Worm (Caenorhabditis elegans) whole organism, L4 larva: ENCODE results near the gene lec-6.

Experiments used
- F26F4.8 ChIP-seq: fragments of 200-800 bp; sonication (Bioruptor generic); conservative IDR thresholded peaks from 2 replicates; pipeline ENCODE4 v1.3.6; 2022; ENCODE audit warnings: missing genetic modification characterization, missing compliant biosample characterization
- F49E8.2 ChIP-seq: sonication (generic microtip); optimal IDR thresholded peaks from 2 replicates; lab custom pipeline; 2016; ENCODE audit warnings: missing compliant biosample characterization, mild to moderate bottlenecking, missing genetic modification characterization, borderline replicate concordance
- T20F7.1 ChIP-seq: fragments of 200-800 bp; sonication (Bioruptor generic); optimal IDR thresholded peaks from 2 replicates; lab custom pipeline; 2018; ENCODE audit warnings: mild to moderate bottlenecking, missing genetic modification characterization, missing compliant biosample characterization
- Y105C5A.15 ChIP-seq: fragments of 200-800 bp; sonication (Bioruptor generic); IDR thresholded peaks from 2 replicates; pipeline ENCODE4 v1.3.6; 2022; ENCODE audit warnings: missing genetic modification characterization, missing compliant biosample characterization
- Y75B8A.6 ChIP-seq: fragments of 200-800 bp; sonication (Bioruptor generic); IDR thresholded peaks from 2 replicates; pipeline ENCODE4 v1.3.6; 2022; ENCODE audit warnings: missing genetic modification reagents, missing genetic modification characterization, missing compliant biosample characterization
- ama-1 ChIP-seq: fragments of 150-350 bp; optimal IDR thresholded peaks from 2 replicates; lab custom pipeline; 2014; ENCODE audit warnings: inconsistent platforms, mixed read lengths
- daf-16 ChIP-seq, 3 experiments: sonication (generic microtip); optimal IDR thresholded peaks; 2 replicates each; lab custom pipeline; 2016 to 2017; ENCODE audit warnings: missing genetic modification characterization in 3 of 3, missing genetic modification reagents in 3 of 3, mild to moderate bottlenecking in 2 of 3, missing compliant biosample characterization in 2 of 3, missing biosample characterization in 1 of 3, moderate library complexity in 1 of 3
- daf-8 ChIP-seq: fragments of 200-800 bp; sonication (Bioruptor generic); IDR thresholded peaks from 2 replicates; pipeline ENCODE4 v1.3.6; 2022; ENCODE audit warnings: missing genetic modification characterization, missing compliant biosample characterization
- dmd-6 ChIP-seq: fragments of 200-800 bp; sonication (Bioruptor generic); IDR thresholded peaks from 2 replicates; pipeline ENCODE4 v1.3.6; 2022; ENCODE audit warnings: missing genetic modification reagents, missing genetic modification characterization, missing compliant biosample characterization
- dmd-9 ChIP-seq: fragments of 200-800 bp; sonication (Bioruptor generic); IDR thresholded peaks from 2 replicates; pipeline ENCODE4 v1.3.6; 2022; ENCODE audit warnings: missing genetic modification reagents, missing genetic modification characterization, missing compliant biosample characterization
- dve-1 ChIP-seq: sonication (generic microtip); optimal IDR thresholded peaks from 2 replicates; lab custom pipeline; 2017; ENCODE audit warnings: antibody characterized with exemption, mild to moderate bottlenecking, missing genetic modification characterization, missing compliant biosample characterization; ENCODE audit not compliant: insufficient read depth
- fos-1 ChIP-seq: fragments of 150-350 bp; optimal IDR thresholded peaks from 2 replicates; lab custom pipeline; 2014; ENCODE audit warnings: missing biosample characterization, missing genetic modification characterization
- hlh-11 ChIP-seq: fragments of 200-800 bp; sonication (Bioruptor generic); optimal IDR thresholded peaks from 2 replicates; lab custom pipeline; 2018; ENCODE audit warnings: mild to moderate bottlenecking, missing genetic modification characterization, missing compliant biosample characterization
- hlh-30 ChIP-seq: sonication (generic microtip); optimal IDR thresholded peaks from 2 replicates; lab custom pipeline; 2017; ENCODE audit warnings: antibody characterized with exemption, mild to moderate bottlenecking, missing genetic modification characterization, missing compliant biosample characterization; ENCODE audit not compliant: insufficient read depth
- jun-1 ChIP-seq: fragments of 150-350 bp; optimal IDR thresholded peaks from 2 replicates; lab custom pipeline; 2014; ENCODE audit warnings: missing biosample characterization, missing genetic modification reagents, missing genetic modification characterization
- lin-1 ChIP-seq: fragments of 200-800 bp; sonication (Bioruptor generic); IDR thresholded peaks from 2 replicates; pipeline ENCODE4 v1.3.6; 2022; ENCODE audit warnings: missing genetic modification reagents, missing genetic modification characterization, missing compliant biosample characterization
- lin-13 ChIP-seq: fragments of 150-350 bp; optimal IDR thresholded peaks from 2 replicates; lab custom pipeline; 2014; ENCODE audit warnings: missing biosample characterization, missing genetic modification reagents, missing genetic modification characterization
- lin-38 ChIP-seq: fragments of 200-800 bp; sonication (Bioruptor generic); IDR thresholded peaks from 2 replicates; pipeline ENCODE4 v1.3.6; 2022; ENCODE audit warnings: missing genetic modification reagents, missing genetic modification characterization, missing compliant biosample characterization
- lsy-2 ChIP-seq, 2 experiments: fragments of 150-350 bp in 1 of 2; sonication (generic microtip) in 1 of 2; optimal IDR thresholded peaks; 2 replicates each; lab custom pipeline; 2014 to 2017; ENCODE audit warnings: missing biosample characterization in 2 of 2, missing genetic modification characterization in 2 of 2
- mdl-1 ChIP-seq, 2 experiments: fragments of 150-350 bp in 1 of 2; sonication (generic microtip) in 1 of 2; optimal IDR thresholded peaks; 2 replicates each; lab custom pipeline; 2014 to 2017; ENCODE audit warnings: missing biosample characterization in 2 of 2, missing genetic modification characterization in 2 of 2
- mep-1 ChIP-seq: fragments of 150-350 bp; sonication (generic microtip); optimal IDR thresholded peaks from 3 replicates; lab custom pipeline; 2014; ENCODE audit warnings: missing biosample characterization, missing genetic modification characterization
- mes-2 ChIP-seq: sonication (generic microtip); optimal IDR thresholded peaks from 2 replicates; lab custom pipeline; 2016; ENCODE audit warnings: missing genotype, mild to moderate bottlenecking, missing genetic modification characterization, missing compliant biosample characterization; ENCODE audit not compliant: poor library complexity, severe bottlenecking
- mxl-3 ChIP-seq: fragments of 200-800 bp; sonication (Bioruptor generic); optimal IDR thresholded peaks from 2 replicates; lab custom pipeline; 2018; ENCODE audit warnings: mild to moderate bottlenecking, missing genetic modification characterization, missing compliant biosample characterization
- nhr-10 ChIP-seq: fragments of 150-350 bp; optimal IDR thresholded peaks from 2 replicates; lab custom pipeline; 2014; ENCODE audit warnings: missing biosample characterization, missing genetic modification characterization
- nhr-102 ChIP-seq: sonication (generic microtip); optimal IDR thresholded peaks from 2 replicates; lab custom pipeline; 2016; ENCODE audit warnings: mild to moderate bottlenecking, missing genetic modification characterization, moderate library complexity, missing compliant biosample characterization
- nhr-237 ChIP-seq: sonication (generic microtip); optimal IDR thresholded peaks from 2 replicates; lab custom pipeline; 2017; ENCODE audit warnings: missing biosample characterization, missing genetic modification characterization
- nhr-25 ChIP-seq: sonication (generic microtip); optimal IDR thresholded peaks from 2 replicates; lab custom pipeline; 2017; ENCODE audit warnings: missing genetic modification characterization, mild to moderate bottlenecking, missing compliant biosample characterization, antibody characterized with exemption, moderate library complexity, borderline replicate concordance; ENCODE audit not compliant: insufficient read depth
- nhr-28 ChIP-seq: fragments of 150-350 bp; optimal IDR thresholded peaks from 2 replicates; lab custom pipeline; 2014; ENCODE audit warnings: missing biosample characterization, missing genetic modification characterization
- nhr-48 ChIP-seq: sonication (generic microtip); optimal IDR thresholded peaks from 2 replicates; lab custom pipeline; 2016; ENCODE audit warnings: mild to moderate bottlenecking, missing genetic modification characterization, missing compliant biosample characterization
- nhr-77 ChIP-seq: fragments of 150-350 bp; optimal IDR thresholded peaks from 2 replicates; lab custom pipeline; 2014; ENCODE audit warnings: missing biosample characterization, missing genetic modification characterization
- pha-4 ChIP-seq, 2 experiments: fragments of 150-350 bp in 1 of 2; fragments of 200-800 bp in 1 of 2; sonication (Bioruptor generic) in 1 of 2; IDR thresholded peaks in 1 of 2; optimal IDR thresholded peaks in 1 of 2; 2 replicates each; pipeline versions ENCODE4 v1.3.6 to Lab custom; 2014 to 2022; ENCODE audit warnings: missing genetic modification characterization in 2 of 2, missing genetic modification reagents in 2 of 2, missing biosample characterization in 1 of 2, missing compliant biosample characterization in 1 of 2
- php-3 ChIP-seq: fragments of 200-800 bp; sonication (Bioruptor generic); IDR thresholded peaks from 2 replicates; pipeline ENCODE4 v1.3.6; 2022; ENCODE audit warnings: missing genetic modification reagents, missing genetic modification characterization, missing compliant biosample characterization
- pqm-1 ChIP-seq: sonication (generic microtip); optimal IDR thresholded peaks from 2 replicates; lab custom pipeline; 2017; ENCODE audit warnings: missing biosample characterization, missing genetic modification characterization
- saeg-2 ChIP-seq: fragments of 200-800 bp; sonication (Bioruptor generic); IDR thresholded peaks from 2 replicates; pipeline ENCODE4 v1.3.6; 2022; ENCODE audit warnings: missing genetic modification reagents, missing genetic modification characterization, missing compliant biosample characterization
- set-16 ChIP-seq: fragments of 200-800 bp; sonication (Bioruptor generic); IDR thresholded peaks from 2 replicates; pipeline ENCODE4 v1.3.6; 2022; ENCODE audit warnings: missing genetic modification reagents, missing genetic modification characterization, missing compliant biosample characterization
- skn-1 ChIP-seq: fragments of 150-350 bp; optimal IDR thresholded peaks from 2 replicates; lab custom pipeline; 2014; ENCODE audit warnings: missing biosample characterization, missing genetic modification characterization
- snpc-1.2 ChIP-seq: fragments of 200-800 bp; sonication (Bioruptor generic); IDR thresholded peaks from 2 replicates; pipeline ENCODE4 v1.3.6; 2022; ENCODE audit warnings: missing genetic modification reagents, missing genetic modification characterization, missing compliant biosample characterization
- spr-3 ChIP-seq: fragments of 200-800 bp; sonication (Bioruptor generic); optimal IDR thresholded peaks from 2 replicates; lab custom pipeline; 2018; ENCODE audit warnings: mild to moderate bottlenecking, missing genetic modification characterization, missing compliant biosample characterization
- tra-1 ChIP-seq: fragments of 200-800 bp; sonication (Bioruptor generic); IDR thresholded peaks from 2 replicates; pipeline ENCODE4 v1.3.6; 2022; ENCODE audit warnings: missing genetic modification reagents, missing genetic modification characterization, missing compliant biosample characterization
- unc-62 ChIP-seq, 3 experiments: fragments of 150-350 bp in 1 of 3; sonication (generic microtip); optimal IDR thresholded peaks in 2 of 3; peaks in 1 of 3; 1 replicate in 1 of 3; 2 replicates in 2 of 3; lab custom pipeline; 2014 to 2017; ENCODE audit warnings: missing biosample characterization in 3 of 3, missing genetic modification characterization in 3 of 3, missing genetic modification reagents in 3 of 3, missing genotype in 1 of 3
- ztf-11 ChIP-seq: fragments of 150-350 bp; optimal IDR thresholded peaks from 2 replicates; lab custom pipeline; 2014; ENCODE audit warnings: missing biosample characterization, missing genetic modification characterization

lec-6 gene

DNA sequence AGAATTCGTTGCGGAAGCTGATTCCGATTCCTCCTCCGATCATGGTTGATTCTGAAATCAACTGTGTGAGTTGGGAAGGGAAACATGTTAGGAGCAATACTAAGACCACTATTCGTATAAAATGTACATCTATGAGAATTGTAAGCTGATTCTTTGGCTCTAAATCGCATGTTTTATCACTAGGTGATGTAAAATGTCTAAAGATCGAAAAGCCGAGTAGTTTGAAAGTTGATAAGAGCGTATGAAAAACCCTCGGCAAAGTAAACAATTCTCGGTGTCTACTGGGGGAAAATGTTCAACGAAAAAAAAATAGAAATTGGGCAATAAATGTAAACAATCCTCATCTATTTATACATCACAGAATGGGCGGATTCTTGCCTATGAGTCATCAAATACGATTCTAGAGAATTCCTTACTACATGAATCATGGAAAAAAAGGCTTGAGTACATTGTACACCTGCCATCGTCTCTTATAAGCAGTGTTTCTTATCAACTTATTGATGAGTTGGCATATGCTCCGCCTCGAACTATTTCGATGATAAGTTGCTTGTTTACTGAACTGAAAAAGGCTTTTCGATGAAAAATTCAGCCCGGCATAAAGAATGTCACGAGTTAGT lies at the start of gene lec-6:
TSS of gene lec-6 (minus strand) at position 51 of the 617 bp plus-strand sequence.
- TF ChIP-seq lin-38 (GFP tag; lab: Robert Waterston, UW) (0 out of 2 replicates have a peak, but pooled peaks have one; percentile 29), nhr-10 (tag; lab: Kevin White, UChicago) (peak; percentile 12), dmd-9 (GFP tag; lab: Robert Waterston, UW) (no peak), dve-1 (tag; lab: Kevin White, UChicago) (peak; percentile 96), pha-4 (GFP tag; IDR thresholded peaks at IDR 0.05; lab: Robert Waterston, UW) (peak; percentile 59), pha-4 (tag; optimal IDR thresholded peaks at IDR 0.05; lab: Kevin White, UChicago) (peak; percentile 79), lin-13 (peak; percentile 6), unc-62 (GFP tag; optimal IDR thresholded peaks at IDR 0.05 in 1 of 2; lab: Kevin White, UChicago) (peak; percentile 74 to 78), unc-62 (tag; optimal IDR thresholded peaks at IDR 0.05; lab: Kevin White, UChicago) (no peak), dmd-6 (GFP tag; lab: Robert Waterston, UW) (peak; percentile 88), nhr-25 (tag; lab: Kevin White, UChicago) (no peak), snpc-1.2 (GFP tag; lab: Robert Waterston, UW) (no peak), nhr-77 (peak; percentile 81), T20F7.1 (peak; percentile 61), mxl-3 (GFP tag; lab: Kevin White, UChicago) (peak; percentile 22), tra-1 (GFP tag; lab: Robert Waterston, UW) (peak; percentile 75), php-3 (GFP tag; lab: Robert Waterston, UW) (peak; percentile 89), spr-3 (GFP tag; lab: Kevin White, UChicago) (no peak), nhr-237 (tag; lab: Kevin White, UChicago) (no peak), hlh-11 (tag; lab: Kevin White, UChicago) (peak; percentile 91), skn-1 (tag; lab: Kevin White, UChicago) (no peak), saeg-2 (GFP tag; lab: Robert Waterston, UW) (0 out of 2 replicates have a peak, but pooled peaks have one; percentile 12), mdl-1 (tag; optimal IDR thresholded peaks at IDR 0.05; lab: Kevin White, UChicago) (peak in 1 of 2 experiments; percentile 8), mep-1 (peak; percentile 51), Y105C5A.15 (0 out of 2 replicates have a peak, but pooled peaks have one; percentile 6), ztf-11 (tag; lab: Kevin White, UChicago) (no peak), jun-1 (tag; lab: Kevin White, UChicago) (peak; percentile 22), F49E8.2 (tag; lab: Kevin White, UChicago) (no peak), lsy-2 (tag; optimal IDR thresholded peaks at IDR 0.05; lab: Kevin White, UChicago) (peak in 1 of 2 experiments; percentile 56), lin-1 (peak; percentile 84), Y75B8A.6 (0 out of 2 replicates have a peak, but pooled peaks have one; percentile 44), ama-1 (lab: Kevin White, UChicago) (peak; percentile 66), nhr-48 (tag; lab: Kevin White, UChicago) (peak; percentile 90), daf-16 (GFP tag; optimal IDR thresholded peaks at IDR 0.05; lab: Kevin White, UChicago) (peak in 1 of 2 experiments; percentile 96), daf-16 (tag; optimal IDR thresholded peaks at IDR 0.05; lab: Kevin White, UChicago) (peak; percentile 100), F26F4.8 (GFP tag; lab: Robert Waterston, UW) (no peak), fos-1 (tag; lab: Kevin White, UChicago) (peak; percentile 69), nhr-28 (peak; percentile 73), nhr-102 (tag; lab: Kevin White, UChicago) (peak; percentile 69), hlh-30 (tag; lab: Kevin White, UChicago) (peak; percentile 60), mes-2 (tag; lab: Kevin White, UChicago) (peak; percentile 54), daf-8 (no peak), pqm-1 (tag; lab: Kevin White, UChicago) (peak; percentile 77), set-16 (GFP tag; lab: Robert Waterston, UW) (0 out of 2 replicates have a peak, but pooled peaks have one; percentile 0)
